Worm (Caenorhabditis elegans) whole organism, L2 larva: ENCODE measurements around the gene mrpl-45.

Source experiments
- F13H6.1 ChIP-seq: sonication (generic microtip); optimal IDR thresholded peaks from 2 replicates; lab custom pipeline; 2016; ENCODE audit warnings: missing genetic modification characterization, missing compliant biosample characterization
- R02D3.7 ChIP-seq: fragments of 150-350 bp; optimal IDR thresholded peaks from 2 replicates; lab custom pipeline; 2014; ENCODE audit warnings: missing biosample characterization, missing genetic modification characterization
- ZK546.5 ChIP-seq: sonication (generic microtip); optimal IDR thresholded peaks from 2 replicates; lab custom pipeline; 2017; ENCODE audit warnings: missing biosample characterization, missing genetic modification characterization
- alr-1 ChIP-seq: fragments of 150-350 bp; optimal IDR thresholded peaks from 2 replicates; lab custom pipeline; 2014; ENCODE audit warnings: missing biosample characterization, missing genetic modification characterization
- aly-2 ChIP-seq: fragments of 150-350 bp; optimal IDR thresholded peaks from 2 replicates; lab custom pipeline; 2014; ENCODE audit warnings: missing biosample characterization, missing genetic modification characterization
- ama-1 ChIP-seq: fragments of 150-350 bp; optimal IDR thresholded peaks from 2 replicates; lab custom pipeline; 2018; ENCODE audit warnings: inconsistent platforms
- blmp-1 ChIP-seq: sonication (generic microtip); optimal IDR thresholded peaks from 2 replicates; lab custom pipeline; 2017; ENCODE audit warnings: missing genetic modification characterization, mild to moderate bottlenecking, missing compliant biosample characterization, antibody characterized with exemption, moderate library complexity; ENCODE audit not compliant: insufficient read depth
- ceh-16 ChIP-seq: fragments of 150-350 bp; optimal IDR thresholded peaks from 2 replicates; lab custom pipeline; 2014; ENCODE audit warnings: missing biosample characterization, missing genetic modification characterization
- crh-2 ChIP-seq: sonication (generic microtip); optimal IDR thresholded peaks from 2 replicates; lab custom pipeline; 2017; ENCODE audit warnings: missing biosample characterization, missing genetic modification characterization
- dmd-4 ChIP-seq: sonication (generic microtip); optimal IDR thresholded peaks from 2 replicates; lab custom pipeline; 2017; ENCODE audit warnings: missing biosample characterization, missing genetic modification characterization
- egl-27 ChIP-seq: sonication (generic microtip); optimal IDR thresholded peaks from 3 replicates; lab custom pipeline; 2017; ENCODE audit warnings: missing biosample characterization, missing genetic modification reagents, missing genetic modification characterization
- elt-3 ChIP-seq: sonication (generic microtip); optimal IDR thresholded peaks from 2 replicates; lab custom pipeline; 2017; ENCODE audit warnings: missing biosample characterization, missing genetic modification characterization
- fos-1 ChIP-seq: fragments of 150-350 bp; optimal IDR thresholded peaks from 2 replicates; lab custom pipeline; 2014; ENCODE audit warnings: missing biosample characterization, missing genetic modification characterization
- lin-11 ChIP-seq: fragments of 150-350 bp; sonication (generic microtip); optimal IDR thresholded peaks from 2 replicates; lab custom pipeline; 2014; ENCODE audit warnings: missing biosample characterization, missing genetic modification characterization, inconsistent platforms, mixed read lengths
- lin-13 ChIP-seq: fragments of 150-350 bp; optimal IDR thresholded peaks from 2 replicates; lab custom pipeline; 2014; ENCODE audit warnings: missing biosample characterization, missing genetic modification reagents, missing genetic modification characterization
- lsy-2 ChIP-seq, 2 experiments: fragments of 150-350 bp in 1 of 2; sonication (generic microtip) in 1 of 2; optimal IDR thresholded peaks; 2 replicates each; lab custom pipeline; 2014 to 2017; ENCODE audit warnings: missing biosample characterization in 2 of 2, missing genetic modification characterization in 2 of 2
- mab-5 ChIP-seq: fragments of 150-350 bp; optimal IDR thresholded peaks from 2 replicates; lab custom pipeline; 2014; ENCODE audit warnings: missing biosample characterization, missing genetic modification characterization
- mbf-1 ChIP-seq: sonication (generic microtip); optimal IDR thresholded peaks from 2 replicates; lab custom pipeline; 2017; ENCODE audit warnings: missing biosample characterization, missing genetic modification characterization
- nhr-10 ChIP-seq: sonication (generic microtip); optimal IDR thresholded peaks from 2 replicates; lab custom pipeline; 2017; ENCODE audit warnings: missing biosample characterization, missing genetic modification characterization
- nhr-12 ChIP-seq: fragments of 150-350 bp; optimal IDR thresholded peaks from 2 replicates; lab custom pipeline; 2014; ENCODE audit warnings: missing biosample characterization, missing genetic modification characterization
- nhr-129 ChIP-seq: fragments of 150-350 bp; optimal IDR thresholded peaks from 2 replicates; lab custom pipeline; 2014; ENCODE audit warnings: missing biosample characterization, missing genetic modification characterization
- nhr-23 ChIP-seq: fragments of 150-350 bp; optimal IDR thresholded peaks from 2 replicates; lab custom pipeline; 2014; ENCODE audit warnings: missing biosample characterization, missing genetic modification reagents, missing genetic modification characterization
- nhr-25 ChIP-seq: fragments of 150-350 bp; sonication (generic microtip); optimal IDR thresholded peaks from 3 replicates; lab custom pipeline; 2014; ENCODE audit warnings: missing biosample characterization, missing genetic modification characterization
- nhr-6 ChIP-seq: fragments of 150-350 bp; optimal IDR thresholded peaks from 2 replicates; lab custom pipeline; 2014; ENCODE audit warnings: missing biosample characterization, missing genetic modification characterization
- sem-4 ChIP-seq: fragments of 150-350 bp; optimal IDR thresholded peaks from 2 replicates; lab custom pipeline; 2014; ENCODE audit warnings: missing biosample characterization, missing genetic modification reagents, missing genetic modification characterization
- skn-1 ChIP-seq: sonication (generic microtip); optimal IDR thresholded peaks from 2 replicates; lab custom pipeline; 2017; ENCODE audit warnings: missing biosample characterization, missing genetic modification characterization
- sma-9 ChIP-seq, 2 experiments: fragments of 150-350 bp in 1 of 2; sonication (generic microtip) in 1 of 2; optimal IDR thresholded peaks; 2 replicates each; lab custom pipeline; 2014 to 2016; ENCODE audit warnings: missing genetic modification characterization in 2 of 2, mild to moderate bottlenecking in 1 of 2, missing biosample characterization in 1 of 2, missing compliant biosample characterization in 1 of 2, missing genetic modification reagents in 1 of 2, moderate library complexity in 1 of 2
- unc-55 ChIP-seq: fragments of 150-350 bp; sonication (generic microtip); optimal IDR thresholded peaks from 3 replicates; lab custom pipeline; 2014; ENCODE audit warnings: missing biosample characterization, missing genetic modification reagents, missing genetic modification characterization
- ztf-11 ChIP-seq: sonication (generic microtip); optimal IDR thresholded peaks from 2 replicates; lab custom pipeline; 2017; ENCODE audit warnings: missing biosample characterization, missing genetic modification characterization

The mrpl-45 gene

ce11 chrIII:1225595-1225994 is 23.8 kb upstream of the mrpl-45 start:
- TF ChIP-seq lsy-2 (tag; optimal IDR thresholded peaks at IDR 0.05; lab: Kevin White, UChicago) (peak in 1 of 2 experiments; percentile 4), dmd-4 (tag; lab: Kevin White, UChicago) (no peak)

ce11 chrIII:1225116-1225515 is 23.3 kb upstream of the mrpl-45 start:
- no peak for TF ChIP-seq elt-3
- no peak for TF ChIP-seq aly-2 (tag; lab: Kevin White, UChicago)
- TF ChIP-seq unc-55, result no peak
- TF ChIP-seq blmp-1, result no peak
- TF ChIP-seq mbf-1 (tag; lab: Kevin White, UChicago), result no peak
- no peak for TF ChIP-seq alr-1
- TF ChIP-seq nhr-6 (tag; lab: Kevin White, UChicago), result no peak
- TF ChIP-seq egl-27 (tag; lab: Kevin White, UChicago), result no peak
- TF ChIP-seq F13H6.1 (tag; lab: Kevin White, UChicago), result no peak
- no peak for TF ChIP-seq nhr-10 (tag; lab: Kevin White, UChicago)
- no peak for TF ChIP-seq nhr-25 (tag; lab: Kevin White, UChicago)
- no peak for TF ChIP-seq ztf-11
- TF ChIP-seq R02D3.7 (tag; lab: Kevin White, UChicago), result no peak
- TF ChIP-seq sem-4 (tag; lab: Kevin White, UChicago), result no peak
- TF ChIP-seq, all 48 proteins: peak for 0

ce11 chrIII:1223319-1224093 is 21.7 kb upstream of the mrpl-45 start:
- TF ChIP-seq lin-11 (tag; lab: Kevin White, UChicago) (no peak), ceh-16 (tag; lab: Kevin White, UChicago) (no peak), crh-2 (tag; lab: Kevin White, UChicago) (peak; percentile 85), nhr-129 (tag; lab: Kevin White, UChicago) (peak; percentile 25), nhr-12 (tag; lab: Kevin White, UChicago) (no peak), sem-4 (tag; lab: Kevin White, UChicago) (no peak), mab-5 (tag; lab: Kevin White, UChicago) (no peak), sma-9 (GFP tag; optimal IDR thresholded peaks at IDR 0.05; lab: Kevin White, UChicago) (peak; percentile 62), sma-9 (tag; optimal IDR thresholded peaks at IDR 0.05; lab: Kevin White, UChicago) (no peak), fos-1 (peak; percentile 68), ZK546.5 (tag; lab: Kevin White, UChicago) (no peak), F13H6.1 (tag; lab: Kevin White, UChicago) (peak; percentile 61), lin-13 (GFP tag; lab: Kevin White, UChicago) (peak; percentile 36), lsy-2 (tag; optimal IDR thresholded peaks at IDR 0.05; lab: Kevin White, UChicago) (no peak), nhr-6 (tag; lab: Kevin White, UChicago) (no peak), skn-1 (tag; lab: Kevin White, UChicago) (no peak)

- TF ChIP-seq nhr-129 (tag; lab: Kevin White, UChicago), result no peak
- peak; percentile 65 for TF ChIP-seq fos-1
These were observed 20.2 kb upstream of the mrpl-45 start for ce11 chrIII:1221995-1222394.

ce11 chrIII:1220012-1220411 is 18.2 kb upstream of the mrpl-45 start:
- no peak for TF ChIP-seq nhr-25 (tag; lab: Kevin White, UChicago)
- TF ChIP-seq lin-11 (tag; lab: Kevin White, UChicago), result no peak
- TF ChIP-seq fos-1, result peak; percentile 50
- no peak for TF ChIP-seq nhr-23 (tag; lab: Kevin White, UChicago)
- no peak for TF ChIP-seq ama-1 (lab: Kevin White, UChicago)

- TF ChIP-seq lin-13 (GFP tag; lab: Kevin White, UChicago), result peak; percentile 58
- TF ChIP-seq mbf-1 (tag; lab: Kevin White, UChicago), result no peak
- TF ChIP-seq dmd-4 (tag; lab: Kevin White, UChicago), result no peak
These were observed 17.2 kb upstream of the mrpl-45 start for ce11 chrIII:1218998-1219397.
